Worm (Caenorhabditis elegans) whole organism, L4 larva: ENCODE results near the gene clec-127.

Source experiments
- aly-2 ChIP-seq: sonication (generic microtip); optimal IDR thresholded peaks from 2 replicates; lab custom pipeline; 2018; ENCODE audit warnings: missing biosample characterization, missing genetic modification characterization
- arid-1 ChIP-seq: fragments of 200-800 bp; sonication (Bioruptor generic); conservative IDR thresholded peaks from 2 replicates; pipeline ENCODE4 v1.3.6; 2022; ENCODE audit warnings: missing genetic modification reagents, missing genetic modification characterization, missing compliant biosample characterization
- ces-1 ChIP-seq: fragments of 150-350 bp; sonication (generic microtip); optimal IDR thresholded peaks from 4 replicates; lab custom pipeline; 2014; ENCODE audit warnings: missing biosample characterization, missing genetic modification reagents, missing genetic modification characterization
- dpl-1 ChIP-seq: fragments of 150-350 bp; optimal IDR thresholded peaks from 2 replicates; lab custom pipeline; 2014; ENCODE audit warnings: missing biosample characterization, missing genetic modification reagents, missing genetic modification characterization
- egl-43 ChIP-seq: fragments of 200-800 bp; sonication (Bioruptor generic); IDR thresholded peaks from 2 replicates; pipeline ENCODE4 v1.3.6; 2022; ENCODE audit warnings: missing genetic modification reagents, missing genetic modification characterization, missing compliant biosample characterization
- fkh-10 ChIP-seq: fragments of 150-350 bp; optimal IDR thresholded peaks from 2 replicates; lab custom pipeline; 2014; ENCODE audit warnings: missing biosample characterization, missing genetic modification reagents, missing genetic modification characterization
- lin-1 ChIP-seq: fragments of 200-800 bp; sonication (Bioruptor generic); IDR thresholded peaks from 2 replicates; pipeline ENCODE4 v1.3.6; 2022; ENCODE audit warnings: missing genetic modification reagents, missing genetic modification characterization, missing compliant biosample characterization
- lin-15B ChIP-seq: fragments of 150-350 bp; sonication (generic microtip); optimal IDR thresholded peaks from 3 replicates; lab custom pipeline; 2014; ENCODE audit warnings: missing biosample characterization, missing genetic modification characterization
- mdl-1 ChIP-seq, 2 experiments: fragments of 150-350 bp in 1 of 2; sonication (generic microtip) in 1 of 2; optimal IDR thresholded peaks; 2 replicates each; lab custom pipeline; 2014 to 2017; ENCODE audit warnings: missing biosample characterization in 2 of 2, missing genetic modification characterization in 2 of 2
- pha-4 ChIP-seq, 2 experiments: fragments of 150-350 bp in 1 of 2; fragments of 200-800 bp in 1 of 2; sonication (Bioruptor generic) in 1 of 2; IDR thresholded peaks in 1 of 2; optimal IDR thresholded peaks in 1 of 2; 2 replicates each; pipeline versions ENCODE4 v1.3.6 to Lab custom; 2014 to 2022; ENCODE audit warnings: missing genetic modification characterization in 2 of 2, missing genetic modification reagents in 2 of 2, missing biosample characterization in 1 of 2, missing compliant biosample characterization in 1 of 2
- unc-130 ChIP-seq: sonication (generic microtip); optimal IDR thresholded peaks from 2 replicates; lab custom pipeline; 2016; ENCODE audit warnings: missing genetic modification reagents, missing genetic modification characterization, missing compliant biosample characterization
- unc-62 ChIP-seq, 3 experiments: fragments of 150-350 bp in 1 of 3; sonication (generic microtip); optimal IDR thresholded peaks in 2 of 3; peaks in 1 of 3; 1 replicate in 1 of 3; 2 replicates in 2 of 3; lab custom pipeline; 2014 to 2017; ENCODE audit warnings: missing biosample characterization in 3 of 3, missing genetic modification characterization in 3 of 3, missing genetic modification reagents in 3 of 3, missing genotype in 1 of 3

DNA sequence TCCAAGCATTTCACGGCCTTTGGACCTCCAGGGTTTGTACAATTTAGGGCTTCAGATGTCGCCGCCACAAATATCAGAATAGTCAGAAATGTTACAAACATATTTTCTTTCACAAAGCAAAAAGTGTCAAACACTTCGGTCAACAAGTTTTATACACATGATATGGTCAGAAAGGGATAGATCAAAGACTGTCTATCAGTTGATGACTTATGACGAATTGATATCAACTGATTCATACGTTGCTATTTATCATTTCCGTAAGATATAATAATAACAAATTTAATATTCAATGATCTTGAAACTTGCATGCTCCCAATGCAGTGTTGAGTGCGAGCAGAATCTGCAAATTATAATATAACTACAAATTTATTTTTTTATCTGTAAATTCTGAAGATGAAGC lies 8.4 kb downstream of the clec-127 start, which contains the start of gene W10G11.1:
- TF ChIP-seq aly-2: no peak
- TF ChIP-seq arid-1: no peak
- TF ChIP-seq pha-4 (GFP tag; IDR thresholded peaks at IDR 0.05; lab: Robert Waterston, UW): no peak
- no peak for TF ChIP-seq pha-4 (tag; optimal IDR thresholded peaks at IDR 0.05; lab: Kevin White, UChicago)
- TF ChIP-seq dpl-1 (GFP tag; lab: Kevin White, UChicago): no peak
- TF ChIP-seq mdl-1 (tag; optimal IDR thresholded peaks at IDR 0.05; lab: Kevin White, UChicago): no peak
- no peak for TF ChIP-seq lin-15B (tag; lab: Kevin White, UChicago)
- no peak for TF ChIP-seq fkh-10 (GFP tag; lab: Kevin White, UChicago)
- TF ChIP-seq lin-1 (GFP tag; lab: Robert Waterston, UW): no peak
- no peak for TF ChIP-seq unc-130 (GFP tag; lab: Kevin White, UChicago)
- TF ChIP-seq unc-62 (GFP tag; optimal IDR thresholded peaks at IDR 0.05 in 1 of 2; lab: Kevin White, UChicago): no peak
- no peak for TF ChIP-seq unc-62 (tag; optimal IDR thresholded peaks at IDR 0.05; lab: Kevin White, UChicago)
- no peak for TF ChIP-seq ces-1 (GFP tag; lab: Kevin White, UChicago)
- no peak for TF ChIP-seq egl-43 (GFP tag; lab: Robert Waterston, UW)
